Worm (Caenorhabditis elegans): ENCODE measurements around the gene acr-15.
"Not testable (repeated sequence)": the region's sequence is repeated elsewhere in the genome, so short reads cannot be mapped to it uniquely, and the experiment has no call there.

- not testable (repeated sequence) for TF ChIP-seq F39B2.1 (GFP tag; IDR thresholded peaks at IDR 0.05); nfya-2 (GFP tag; IDR thresholded peaks at IDR 0.05); sdz-38 (tag; optimal IDR thresholded peaks at IDR 0.05); ztf-22 (GFP tag; optimal IDR thresholded peaks at IDR 0.05); unc-62 (GFP tag; optimal IDR thresholded peaks at IDR 0.05); attf-3 (GFP tag; conservative IDR thresholded peaks at IDR 0.05); nhr-120 (GFP tag; IDR thresholded peaks at IDR 0.05); xnd-1 (tag; optimal IDR thresholded peaks at IDR 0.05); lin-26 (GFP tag; IDR thresholded peaks at IDR 0.05); aptf-3 (GFP tag; IDR thresholded peaks at IDR 0.05); ets-4 (GFP tag; optimal IDR thresholded peaks at IDR 0.05)
These were observed 6.3 kb downstream of the acr-15 start for ce11 chrV:8558826-8559225.

Data from whole organism, young adult.